Fruit fly (Drosophila melanogaster) whole organism, adult: ENCODE data around the gene eRF1.
A peak's percentile ranks its signal among the peaks of the same experiment; 100 is the strongest.

ENCODE experiments used
- CG11617 ChIP-seq: fragments of 200-800 bp; sonication (Bioruptor generic); optimal IDR thresholded peaks from 2 replicates; lab custom pipeline; 2017; ENCODE audit warnings: mild to moderate bottlenecking, missing biosample characterization, missing genetic modification reagents, missing genetic modification characterization
- CG12768 ChIP-seq: fragments of 200-800 bp; sonication (Bioruptor generic); optimal IDR thresholded peaks from 2 replicates; lab custom pipeline; 2017; ENCODE audit warnings: missing biosample characterization, missing genetic modification characterization, mild to moderate bottlenecking, moderate library complexity, missing genetic modification reagents
- CG14711 ChIP-seq: fragments of 200-800 bp; sonication (Bioruptor generic); optimal IDR thresholded peaks from 2 replicates; lab custom pipeline; 2018; ENCODE audit warnings: missing biosample characterization, mild to moderate bottlenecking, missing genetic modification characterization, moderate library complexity
- CG1620 ChIP-seq: fragments of 200-800 bp; sonication (Bioruptor generic); optimal IDR thresholded peaks from 2 replicates; lab custom pipeline; 2016; ENCODE audit warnings: missing biosample characterization, missing genetic modification characterization
- CG33017 ChIP-seq: fragments of 200-800 bp; sonication (Bioruptor generic); optimal IDR thresholded peaks from 2 replicates; lab custom pipeline; 2018; ENCODE audit warnings: missing biosample characterization, mild to moderate bottlenecking, missing genetic modification characterization, moderate library complexity
- CG5204 ChIP-seq: fragments of 200-800 bp; sonication (Bioruptor generic); optimal IDR thresholded peaks from 2 replicates; lab custom pipeline; 2016; ENCODE audit warnings: missing biosample characterization, missing genetic modification characterization
- CG7045 ChIP-seq: fragments of 200-800 bp; sonication (Bioruptor generic); optimal IDR thresholded peaks from 2 replicates; lab custom pipeline; 2017; ENCODE audit warnings: missing biosample characterization, mild to moderate bottlenecking, missing genetic modification characterization
- CG7101 ChIP-seq: fragments of 200-800 bp; sonication (Bioruptor generic); optimal IDR thresholded peaks from 2 replicates; lab custom pipeline; 2018; ENCODE audit warnings: missing biosample characterization, mild to moderate bottlenecking, missing genetic modification characterization, moderate library complexity
- Clk ChIP-seq: fragments of 200-800 bp; sonication (Bioruptor generic); optimal IDR thresholded peaks from 2 replicates; lab custom pipeline; 2017; ENCODE audit warnings: missing biosample characterization, missing genetic modification characterization
- Crg-1 ChIP-seq: fragments of 200-800 bp; sonication (Bioruptor generic); optimal IDR thresholded peaks from 2 replicates; lab custom pipeline; 2016; ENCODE audit warnings: missing biosample characterization, missing genetic modification characterization
- Hr96 ChIP-seq: fragments of 200-800 bp; sonication (Bioruptor generic); optimal IDR thresholded peaks from 2 replicates; lab custom pipeline; 2016; ENCODE audit warnings: missing biosample characterization, missing genetic modification characterization
- Mnt ChIP-seq: fragments of 200-800 bp; sonication (Bioruptor generic); optimal IDR thresholded peaks from 2 replicates; lab custom pipeline; 2016; ENCODE audit warnings: missing biosample characterization, mild to moderate bottlenecking, missing genetic modification characterization
- bab1 ChIP-seq: fragments of 200-800 bp; sonication (Bioruptor generic); optimal IDR thresholded peaks from 3 replicates; lab custom pipeline; 2019; ENCODE audit warnings: missing biosample characterization, mild to moderate bottlenecking, missing genetic modification characterization, moderate library complexity
- cic ChIP-seq: fragments of 200-800 bp; sonication (Bioruptor generic); optimal IDR thresholded peaks from 2 replicates; lab custom pipeline; 2017; ENCODE audit warnings: missing biosample characterization, mild to moderate bottlenecking, missing genetic modification characterization, moderate library complexity
- cnc ChIP-seq, 2 experiments: fragments of >200 bp; optimal IDR thresholded peaks; 2 replicates each; lab custom pipeline; 2017
- kay ChIP-seq: fragments of 200-800 bp; sonication (Bioruptor generic); peaks from one replicate; lab custom pipeline; 2016; ENCODE audit warnings: missing biosample characterization, missing genetic modification characterization, borderline replicate concordance
- ovo ChIP-seq: fragments of 200-800 bp; sonication (Bioruptor generic); optimal IDR thresholded peaks from 2 replicates; lab custom pipeline; 2016; ENCODE audit warnings: missing biosample characterization, missing genetic modification characterization
- pad ChIP-seq: fragments of 200-800 bp; sonication (Bioruptor generic); optimal IDR thresholded peaks from 3 replicates; lab custom pipeline; 2017; ENCODE audit warnings: missing biosample characterization, missing genetic modification characterization, mild to moderate bottlenecking, moderate library complexity, missing genetic modification reagents
- tj ChIP-seq: fragments of 200-800 bp; sonication (Bioruptor generic); optimal IDR thresholded peaks from 3 replicates; lab custom pipeline; 2017; ENCODE audit warnings: missing biosample characterization, mild to moderate bottlenecking, missing genetic modification characterization, moderate library complexity
- toe ChIP-seq: fragments of 200-800 bp; sonication (Bioruptor generic); optimal IDR thresholded peaks from 2 replicates; lab custom pipeline; 2016; ENCODE audit warnings: missing biosample characterization, missing genetic modification characterization

eRF1 gene

DNA sequence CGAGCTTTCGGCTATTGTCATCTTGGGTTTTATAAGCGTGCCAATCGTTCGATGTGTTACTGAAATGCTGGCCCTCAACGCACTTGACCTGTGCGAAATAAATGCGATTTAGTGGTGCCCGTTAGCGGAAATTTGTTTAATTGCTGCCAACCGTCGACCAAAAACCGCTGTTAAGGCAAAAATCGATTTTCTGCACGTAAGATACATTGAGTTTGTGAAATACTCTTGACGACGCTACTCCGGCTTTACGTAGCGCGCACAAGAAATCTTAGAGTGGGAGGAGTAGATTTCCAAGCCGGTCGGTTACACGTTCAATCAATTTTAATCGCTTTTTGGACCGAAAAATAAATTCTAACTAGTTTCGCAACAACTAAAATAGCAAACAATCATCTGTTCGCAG lies 27.3 kb downstream of the eRF1 start:
- no peak for TF ChIP-seq CG1620 (GFP tag; lab: Kevin White, UChicago)
- TF ChIP-seq Mnt (GFP tag; lab: Kevin White, UChicago) = no peak
- no peak for TF ChIP-seq kay (GFP tag; lab: Kevin White, UChicago)
- no peak for TF ChIP-seq CG12768

DNA sequence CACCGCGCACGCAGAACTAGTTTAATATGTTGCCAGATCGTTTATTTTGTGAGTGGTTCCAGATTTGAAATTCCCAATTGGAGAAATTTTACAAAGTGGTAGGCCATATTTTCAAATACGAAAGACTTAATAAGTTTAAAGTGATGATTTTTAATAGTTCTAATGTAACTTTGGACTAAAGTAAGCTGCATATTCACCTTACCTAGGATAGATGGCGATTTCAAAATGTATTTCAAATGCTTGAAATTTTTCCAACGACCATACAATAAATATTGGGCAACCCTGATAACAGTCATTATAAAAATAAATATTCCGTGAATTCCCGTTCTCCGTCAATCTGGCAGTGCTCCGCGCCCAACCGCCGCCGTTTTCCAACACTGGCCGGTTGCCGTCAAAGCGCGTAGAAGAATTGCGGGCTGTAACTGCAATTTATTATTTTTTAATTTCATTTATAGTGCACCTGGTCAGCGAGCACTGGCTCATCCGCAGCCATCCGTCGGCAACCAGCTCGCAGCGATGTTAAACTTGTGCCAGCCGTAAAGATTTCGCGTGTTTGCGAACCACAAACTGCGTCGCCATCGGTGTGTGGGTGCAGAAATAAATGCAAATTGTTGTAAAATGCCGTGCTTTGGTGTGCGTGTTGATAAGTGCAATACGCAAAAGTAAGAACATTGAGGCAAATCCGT lies 27.9 kb downstream of the eRF1 start, which contains the start of the genes Ide and RhoBTB:
Gene Ide (minus strand): TSS at position 19 of the 686 bp plus-strand sequence.
Gene RhoBTB (plus strand): TSS at position 365 of the 686 bp plus-strand sequence.
- TF ChIP-seq CG5204 (peak; percentile 94), ovo (GFP tag; lab: Kevin White, UChicago) (peak; percentile 81), pad (GFP tag; lab: Kevin White, UChicago) (peak; percentile 73), CG7101 (tag; lab: Kevin White, UChicago) (peak; percentile 82), toe (GFP tag; lab: Kevin White, UChicago) (peak; percentile 96), CG11617 (GFP tag; lab: Kevin White, UChicago) (peak; percentile 80), kay (GFP tag; lab: Kevin White, UChicago) (no peak), CG14711 (tag; lab: Kevin White, UChicago) (peak; percentile 79), CG12768 (peak; percentile 80), Mnt (GFP tag; lab: Kevin White, UChicago) (peak; percentile 73), CG1620 (GFP tag; lab: Kevin White, UChicago) (peak; percentile 91), Clk (GFP tag; lab: Kevin White, UChicago) (peak; percentile 76), cic (peak; percentile 54), Hr96 (GFP tag; lab: Kevin White, UChicago) (peak; percentile 93), tj (GFP tag; lab: Kevin White, UChicago) (peak; percentile 69), Crg-1 (GFP tag; lab: Kevin White, UChicago) (peak; percentile 88), CG7045 (GFP tag; lab: Kevin White, UChicago) (peak; percentile 84), bab1 (GFP tag; lab: Kevin White, UChicago) (peak; percentile 46), CG33017 (tag; lab: Kevin White, UChicago) (peak; percentile 70), cnc (optimal IDR thresholded peaks at IDR 0.05; lab: Kevin White, UChicago) (no peak)

DNA sequence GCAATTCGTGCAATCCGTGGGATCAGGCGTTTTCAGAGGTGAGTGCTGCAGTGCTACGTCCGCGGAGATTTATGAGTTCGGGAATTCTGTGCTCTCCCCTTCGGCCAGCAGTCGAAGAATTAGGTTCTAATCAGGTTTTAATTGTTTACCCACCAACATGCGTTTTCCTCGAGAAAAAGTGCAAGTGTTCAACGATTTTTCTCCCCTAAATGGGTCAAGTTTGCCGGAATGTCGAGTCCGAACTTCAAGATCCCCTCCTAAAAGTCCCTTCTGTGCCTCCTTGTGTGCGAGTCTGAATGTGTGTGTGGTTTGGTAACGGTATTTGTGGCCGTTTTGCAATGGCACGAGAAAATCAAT lies 28.4 kb downstream of the eRF1 start:
- TF ChIP-seq tj (GFP tag; lab: Kevin White, UChicago) (no peak), CG11617 (GFP tag; lab: Kevin White, UChicago) (no peak), Mnt (GFP tag; lab: Kevin White, UChicago) (no peak), cic (peak; percentile 15)

DNA sequence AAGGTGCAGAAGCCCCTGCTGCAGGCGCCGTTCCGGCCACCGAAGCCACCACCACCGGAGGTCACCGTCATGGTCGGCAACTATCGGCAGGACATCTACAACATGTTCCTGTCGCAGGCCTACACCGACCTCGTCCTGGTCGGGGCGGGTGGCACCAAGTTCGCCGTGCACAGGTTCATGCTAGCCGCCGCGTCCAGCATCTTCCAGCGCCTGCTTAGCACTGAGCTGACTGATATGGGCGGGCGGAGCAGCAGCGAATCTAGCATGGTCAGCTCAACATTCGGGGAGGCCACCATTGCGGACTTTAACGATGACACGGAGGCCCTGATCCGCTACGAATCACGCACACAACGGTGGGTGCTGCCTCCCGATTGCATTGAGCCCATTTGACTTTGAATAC lies 31.3 kb downstream of the eRF1 start:
- TF ChIP-seq CG5204 (no peak), CG33017 (tag; lab: Kevin White, UChicago) (no peak), toe (GFP tag; lab: Kevin White, UChicago) (no peak), CG14711 (tag; lab: Kevin White, UChicago) (no peak), bab1 (GFP tag; lab: Kevin White, UChicago) (no peak), kay (GFP tag; lab: Kevin White, UChicago) (no peak), tj (GFP tag; lab: Kevin White, UChicago) (no peak), CG7101 (tag; lab: Kevin White, UChicago) (no peak), Mnt (GFP tag; lab: Kevin White, UChicago) (no peak), ovo (GFP tag; lab: Kevin White, UChicago) (no peak), CG7045 (GFP tag; lab: Kevin White, UChicago) (no peak)

- TF ChIP-seq tj (GFP tag; lab: Kevin White, UChicago) = peak; percentile 99
- peak; percentile 77 for TF ChIP-seq Hr96 (GFP tag; lab: Kevin White, UChicago)
- TF ChIP-seq ovo (GFP tag; lab: Kevin White, UChicago) = peak; percentile 59
- TF ChIP-seq pad (GFP tag; lab: Kevin White, UChicago) = peak; percentile 76
- TF ChIP-seq CG12768 = peak; percentile 75
- peak; percentile 69 for TF ChIP-seq Clk (GFP tag; lab: Kevin White, UChicago)
- peak; percentile 87 for TF ChIP-seq CG7101 (tag; lab: Kevin White, UChicago)
- TF ChIP-seq CG7045 (GFP tag; lab: Kevin White, UChicago) = peak; percentile 85
- TF ChIP-seq toe (GFP tag; lab: Kevin White, UChicago) = peak; percentile 80
- TF ChIP-seq CG1620 (GFP tag; lab: Kevin White, UChicago) = peak; percentile 81
- TF ChIP-seq cnc (optimal IDR thresholded peaks at IDR 0.05; lab: Kevin White, UChicago) = peak in 1 of 2 experiments; percentile 27
- TF ChIP-seq CG33017 (tag; lab: Kevin White, UChicago) = peak; percentile 85
- peak; percentile 37 for TF ChIP-seq cic
- TF ChIP-seq Crg-1 (GFP tag; lab: Kevin White, UChicago) = peak; percentile 90
- TF ChIP-seq CG14711 (tag; lab: Kevin White, UChicago) = peak; percentile 84
- peak; percentile 69 for TF ChIP-seq Mnt (GFP tag; lab: Kevin White, UChicago)
- TF ChIP-seq bab1 (GFP tag; lab: Kevin White, UChicago) = peak; percentile 78
- no peak for TF ChIP-seq kay (GFP tag; lab: Kevin White, UChicago)
- TF ChIP-seq CG5204 = peak; percentile 83
- peak; percentile 86 for TF ChIP-seq CG11617 (GFP tag; lab: Kevin White, UChicago)
These were observed 36.1 kb downstream of the eRF1 start, which contains the start of the genes CG5498 and fbl for dm6 chr3L:20384086-20384810. Gene CG5498 (minus strand): TSS chr3L:20384109. Gene fbl (plus strand): TSS chr3L:20384429.
